Worm (Caenorhabditis elegans): ENCODE results near the gene ttr-12.

DNA sequence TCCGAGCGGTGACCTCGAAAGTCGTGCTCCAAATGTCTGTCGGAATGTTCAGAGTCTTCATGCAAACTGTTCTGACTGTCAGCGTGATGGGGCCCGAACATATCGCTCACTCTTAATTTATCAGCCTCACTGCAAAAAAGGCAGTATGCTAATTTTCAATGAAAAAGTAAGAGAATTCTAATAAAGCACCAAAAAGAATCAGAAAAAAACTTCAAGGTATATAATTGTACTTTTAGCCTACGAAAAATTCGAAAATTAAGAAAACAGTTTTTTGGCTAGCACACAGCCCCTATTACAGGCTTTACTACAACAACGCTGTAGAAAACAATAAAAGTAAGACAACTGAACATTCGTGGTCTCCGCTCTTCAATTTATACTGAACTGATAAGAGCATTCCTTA lies 46.8 kb downstream of the ttr-12 start, which contains the start of gene F26F2.1:
- TF ChIP-seq unc-39 (tag; optimal IDR thresholded peaks at IDR 0.05) (no peak), ztf-11 (tag; optimal IDR thresholded peaks at IDR 0.05) (no peak), snpc-4 (tag; optimal IDR thresholded peaks at IDR 0.05) (no peak), unc-62 (GFP tag; optimal IDR thresholded peaks at IDR 0.05) (no peak), lsy-2 (tag; optimal IDR thresholded peaks at IDR 0.05) (no peak), sptf-1 (tag; optimal IDR thresholded peaks at IDR 0.05) (no peak), pha-4 (tag; optimal IDR thresholded peaks at IDR 0.05) (no peak), ces-1 (GFP tag; optimal IDR thresholded peaks at IDR 0.05) (no peak), blmp-1 (tag; optimal IDR thresholded peaks at IDR 0.05) (no peak), nhr-28 (tag; optimal IDR thresholded peaks at IDR 0.05) (no peak), nhr-12 (tag; optimal IDR thresholded peaks at IDR 0.05) (no peak), zip-8 (tag; optimal IDR thresholded peaks at IDR 0.05) (no peak), nhr-237 (tag; optimal IDR thresholded peaks at IDR 0.05) (no peak), elt-3 (tag; optimal IDR thresholded peaks at IDR 0.05) (no peak)

Data from whole organism, mixed stage, embryonic.